Fruit fly (Drosophila melanogaster): ENCODE data around the gene shop.
A peak's percentile ranks its signal among the peaks of the same experiment; 100 is the strongest.

shop gene

DNA sequence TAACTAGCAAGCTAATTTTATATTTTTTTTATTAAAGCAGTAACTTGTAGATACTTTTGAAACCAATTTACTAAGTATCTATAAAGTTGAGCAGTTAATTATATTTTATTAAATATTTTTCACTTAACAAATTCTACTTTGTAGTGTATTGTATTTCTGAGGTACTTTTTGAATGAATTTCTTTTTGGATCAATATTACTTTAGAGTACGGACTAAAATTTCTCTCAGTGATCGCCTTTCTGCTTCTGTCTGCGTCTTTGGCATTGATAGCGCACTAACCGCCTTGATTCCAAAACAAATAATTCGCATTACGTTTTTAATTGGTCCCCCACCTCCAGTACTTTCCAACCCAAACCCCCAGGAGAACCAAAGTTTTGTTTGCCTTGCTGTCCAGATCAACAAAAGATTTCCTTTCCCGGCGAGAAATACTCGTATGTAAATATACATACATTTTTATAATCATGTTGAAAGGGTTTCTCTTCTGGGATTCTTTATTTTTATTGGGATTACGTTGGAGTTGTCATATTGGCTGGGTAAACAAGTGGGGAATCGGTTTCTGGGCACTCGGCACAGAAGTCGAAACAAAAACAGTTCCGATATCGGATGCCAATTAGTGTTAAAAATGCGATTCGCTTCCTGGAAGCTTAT is 9.3 kb downstream of the shop start (continued):
- TF ChIP-seq CG34224 (GFP tag; IDR thresholded peaks at IDR 0.05; ENCODE audit: partially characterized antibody) (no peak), CG4707 (GFP tag; optimal IDR thresholded peaks at IDR 0.05) (peak; percentile 17), sqz (GFP tag; optimal IDR thresholded peaks at IDR 0.05) (no peak), HmgD (GFP tag; optimal IDR thresholded peaks at IDR 0.05) (no peak), CG10267 (tag; optimal IDR thresholded peaks at IDR 0.05) (no peak), CG6813 (GFP tag; optimal IDR thresholded peaks at IDR 0.05) (peak; percentile 26), sens (GFP tag) (peak; percentile 61), Abd-B (GFP tag; optimal IDR thresholded peaks at IDR 0.05) (no peak), sens-2 (GFP tag; IDR thresholded peaks at IDR 0.05) (no peak), CG14050 (GFP tag; IDR thresholded peaks at IDR 0.05) (no peak), bbx (GFP tag; IDR thresholded peaks at IDR 0.05; ENCODE audit: partially characterized antibody) (no peak), CG18262 (tag; optimal IDR thresholded peaks at IDR 0.05) (peak; percentile 13), jumu (GFP tag; optimal IDR thresholded peaks at IDR 0.05) (no peak), CrebB (tag; optimal IDR thresholded peaks at IDR 0.05) (no peak), pzg (GFP tag; optimal IDR thresholded peaks at IDR 0.05) (no peak), bsh (GFP tag; optimal IDR thresholded peaks at IDR 0.05) (peak in 1 of 2 experiments; percentile 26), hb (GFP tag; IDR thresholded peaks at IDR 0.05; ENCODE audit: partially characterized antibody) (no peak), lab (GFP tag; optimal IDR thresholded peaks at IDR 0.05) (peak; percentile 43), Rx (GFP tag; IDR thresholded peaks at IDR 0.05) (no peak), so (GFP tag; IDR thresholded peaks at IDR 0.05) (no peak), Gug (GFP tag; IDR thresholded peaks at IDR 0.05) (no peak), CG1832 (GFP tag; optimal IDR thresholded peaks at IDR 0.05) (no peak), seq (GFP tag; IDR thresholded peaks at IDR 0.05) (no peak), CG8944 (GFP tag; optimal IDR thresholded peaks at IDR 0.05) (no peak), az2 (GFP tag; optimal IDR thresholded peaks at IDR 0.05) (no peak), twi (tag; optimal IDR thresholded peaks at IDR 0.05) (no peak), da (GFP tag; optimal IDR thresholded peaks at IDR 0.05) (no peak), CG7745 (tag; optimal IDR thresholded peaks at IDR 0.05) (no peak), CG33213 (GFP tag; optimal IDR thresholded peaks at IDR 0.05) (no peak), ind (GFP tag; optimal IDR thresholded peaks at IDR 0.05) (no peak), maf-S (GFP tag; optimal IDR thresholded peaks at IDR 0.05) (no peak), MESR4 (GFP tag; optimal IDR thresholded peaks at IDR 0.05) (no peak), dati (GFP tag; IDR thresholded peaks at IDR 0.05) (no peak), Blimp-1 (GFP tag; optimal IDR thresholded peaks at IDR 0.05) (peak; percentile 2), sima (GFP tag; optimal IDR thresholded peaks at IDR 0.05) (no peak), dmrt99B (tag; optimal IDR thresholded peaks at IDR 0.05) (no peak), CG9817 (tag; optimal IDR thresholded peaks at IDR 0.05) (no peak), tio (GFP tag; optimal IDR thresholded peaks at IDR 0.05) (no peak), zen2 (GFP tag; IDR thresholded peaks at IDR 0.05; ENCODE audit: partially characterized antibody) (no peak), CG17359 (tag; optimal IDR thresholded peaks at IDR 0.05) (no peak), CG3281 (GFP tag; optimal IDR thresholded peaks at IDR 0.05) (no peak), CG13123 (GFP tag; optimal IDR thresholded peaks at IDR 0.05) (no peak), CG1602 (GFP tag; optimal IDR thresholded peaks at IDR 0.05) (no peak), p53 (GFP tag; optimal IDR thresholded peaks at IDR 0.05) (no peak), repo (GFP tag; optimal IDR thresholded peaks at IDR 0.05) (no peak), Myb (GFP tag; optimal IDR thresholded peaks at IDR 0.05) (no peak), Dad (GFP tag; optimal IDR thresholded peaks at IDR 0.05) (no peak), MTF-1 (GFP tag; optimal IDR thresholded peaks at IDR 0.05; ENCODE audit: borderline replicate concordance) (no peak), Ets97D (GFP tag; optimal IDR thresholded peaks at IDR 0.05) (no peak), Eip74EF (GFP tag; optimal IDR thresholded peaks at IDR 0.05) (no peak)
